Worm (Caenorhabditis elegans) whole organism, L3 larva: ENCODE measurements around the gene Y37A1B.7.

Experiments
- R02D3.7 ChIP-seq: fragments of 150-350 bp; optimal IDR thresholded peaks from 2 replicates; lab custom pipeline; 2014; ENCODE audit warnings: missing biosample characterization, missing genetic modification characterization
- ZK546.5 ChIP-seq: sonication (generic microtip); optimal IDR thresholded peaks from 2 replicates; lab custom pipeline; 2017; ENCODE audit warnings: missing biosample characterization, missing genetic modification characterization
- aly-2 ChIP-seq: fragments of 150-350 bp; optimal IDR thresholded peaks from 2 replicates; lab custom pipeline; 2014; ENCODE audit warnings: missing biosample characterization, missing genetic modification characterization
- ama-1 ChIP-seq: fragments of 150-350 bp; optimal IDR thresholded peaks from 2 replicates; lab custom pipeline; 2018
- ceh-16 ChIP-seq: sonication (generic microtip); optimal IDR thresholded peaks from 2 replicates; lab custom pipeline; 2017; ENCODE audit warnings: missing biosample characterization, missing genetic modification characterization
- ceh-28 ChIP-seq: fragments of 150-350 bp; optimal IDR thresholded peaks from 2 replicates; lab custom pipeline; 2014; ENCODE audit warnings: missing biosample characterization, missing genetic modification reagents, missing genetic modification characterization
- ceh-9 ChIP-seq: sonication (generic microtip); optimal IDR thresholded peaks from 2 replicates; lab custom pipeline; 2018; ENCODE audit warnings: missing biosample characterization, missing genetic modification characterization
- egl-27 ChIP-seq: sonication (generic microtip); optimal IDR thresholded peaks from 4 replicates; lab custom pipeline; 2017; ENCODE audit warnings: missing biosample characterization, missing genetic modification reagents, missing genetic modification characterization
- egl-5 ChIP-seq: fragments of 150-350 bp; optimal IDR thresholded peaks from 2 replicates; lab custom pipeline; 2017; ENCODE audit warnings: missing biosample characterization, missing genetic modification reagents, missing genetic modification characterization, inconsistent platforms
- elt-1 ChIP-seq: fragments of 150-350 bp; optimal IDR thresholded peaks from 2 replicates; lab custom pipeline; 2014; ENCODE audit warnings: missing biosample characterization, missing genetic modification characterization
- elt-2 ChIP-seq: sonication (generic microtip); optimal IDR thresholded peaks from 2 replicates; lab custom pipeline; 2016; ENCODE audit warnings: missing genetic modification reagents, mild to moderate bottlenecking, missing genetic modification characterization, missing compliant biosample characterization
- elt-3 ChIP-seq, 3 experiments: fragments of 150-350 bp in 1 of 3; sonication (generic microtip) in 2 of 3; optimal IDR thresholded peaks; 2 replicates in 2 of 3; 4 replicates in 1 of 3; lab custom pipeline; 2014 to 2017; ENCODE audit warnings: missing biosample characterization in 3 of 3, missing genetic modification characterization in 3 of 3
- eor-1 ChIP-seq, 2 experiments: fragments of 150-350 bp; optimal IDR thresholded peaks; 2 replicates each; lab custom pipeline; 2014 to 2018; ENCODE audit warnings: missing biosample characterization in 2 of 2, missing genetic modification characterization in 2 of 2
- fkh-10 ChIP-seq: sonication (generic microtip); optimal IDR thresholded peaks from 2 replicates; lab custom pipeline; 2017; ENCODE audit warnings: missing biosample characterization, missing genetic modification reagents, missing genetic modification characterization
- fkh-2 ChIP-seq: fragments of 150-350 bp; optimal IDR thresholded peaks from 2 replicates; lab custom pipeline; 2014; ENCODE audit warnings: missing biosample characterization, missing genetic modification reagents, missing genetic modification characterization
- fos-1 ChIP-seq: fragments of 150-350 bp; optimal IDR thresholded peaks from 2 replicates; lab custom pipeline; 2014; ENCODE audit warnings: missing biosample characterization, missing genetic modification characterization
- jun-1 ChIP-seq: fragments of 150-350 bp; optimal IDR thresholded peaks from 2 replicates; lab custom pipeline; 2014; ENCODE audit warnings: missing biosample characterization, missing genetic modification reagents, missing genetic modification characterization
- lin-15B ChIP-seq: fragments of 150-350 bp; optimal IDR thresholded peaks from 2 replicates; lab custom pipeline; 2014; ENCODE audit warnings: missing biosample characterization, missing genetic modification characterization
- lin-39 ChIP-seq: fragments of 150-350 bp; optimal IDR thresholded peaks from 2 replicates; lab custom pipeline; 2018; ENCODE audit warnings: missing biosample characterization, missing genetic modification reagents, missing genetic modification characterization
- lsy-12 ChIP-seq: sonication (generic microtip); optimal IDR thresholded peaks from 2 replicates; lab custom pipeline; 2016; ENCODE audit warnings: mild to moderate bottlenecking, missing genetic modification characterization, missing compliant biosample characterization
- mdl-1 ChIP-seq: fragments of 150-350 bp; optimal IDR thresholded peaks from 2 replicates; lab custom pipeline; 2014; ENCODE audit warnings: missing biosample characterization, missing genetic modification characterization
- mml-1 ChIP-seq: fragments of 150-350 bp; sonication (generic microtip); optimal IDR thresholded peaks from 3 replicates; lab custom pipeline; 2014; ENCODE audit warnings: missing biosample characterization, missing genetic modification characterization
- nfya-1 ChIP-seq: sonication (generic microtip); optimal IDR thresholded peaks from 2 replicates; lab custom pipeline; 2017; ENCODE audit warnings: missing genetic modification characterization, mild to moderate bottlenecking, missing compliant biosample characterization, antibody characterized with exemption, moderate library complexity; ENCODE audit not compliant: insufficient read depth
- nhr-11 ChIP-seq: fragments of 150-350 bp; optimal IDR thresholded peaks from 2 replicates; lab custom pipeline; 2014; ENCODE audit warnings: missing biosample characterization, missing genetic modification characterization
- nhr-12 ChIP-seq: fragments of 150-350 bp; optimal IDR thresholded peaks from 2 replicates; lab custom pipeline; 2014; ENCODE audit warnings: missing biosample characterization, missing genetic modification characterization
- nhr-23 ChIP-seq: fragments of 150-350 bp; optimal IDR thresholded peaks from 2 replicates; lab custom pipeline; 2014; ENCODE audit warnings: missing biosample characterization, missing genetic modification reagents, missing genetic modification characterization
- nhr-237 ChIP-seq: fragments of 150-350 bp; optimal IDR thresholded peaks from 2 replicates; lab custom pipeline; 2014; ENCODE audit warnings: missing biosample characterization, missing genetic modification characterization
- nhr-25 ChIP-seq: sonication (generic microtip); optimal IDR thresholded peaks from 2 replicates; lab custom pipeline; 2017; ENCODE audit warnings: missing biosample characterization, missing genetic modification characterization
- nhr-28 ChIP-seq: fragments of 150-350 bp; optimal IDR thresholded peaks from 2 replicates; lab custom pipeline; 2014; ENCODE audit warnings: missing biosample characterization, missing genetic modification characterization
- nhr-43 ChIP-seq: sonication (generic microtip); optimal IDR thresholded peaks from 2 replicates; lab custom pipeline; 2016; ENCODE audit warnings: mild to moderate bottlenecking, missing genetic modification characterization, missing compliant biosample characterization; ENCODE audit not compliant: poor library complexity, severe bottlenecking
- nhr-76 ChIP-seq: fragments of 150-350 bp; sonication (generic microtip); optimal IDR thresholded peaks from 5 replicates; lab custom pipeline; 2014; ENCODE audit warnings: missing biosample characterization, missing genetic modification characterization
- nhr-77 ChIP-seq: fragments of 150-350 bp; optimal IDR thresholded peaks from 2 replicates; lab custom pipeline; 2014; ENCODE audit warnings: missing biosample characterization, missing genetic modification characterization
- pha-4 ChIP-seq: fragments of 150-350 bp; optimal IDR thresholded peaks from 2 replicates; lab custom pipeline; 2014; ENCODE audit warnings: missing biosample characterization, missing genetic modification reagents, missing genetic modification characterization
- pqm-1 ChIP-seq: fragments of 150-350 bp; optimal IDR thresholded peaks from 2 replicates; lab custom pipeline; 2017; ENCODE audit warnings: missing biosample characterization, missing genetic modification characterization, inconsistent platforms
- sea-2 ChIP-seq: fragments of 150-350 bp; sonication (generic microtip); optimal IDR thresholded peaks from 4 replicates; lab custom pipeline; 2014; ENCODE audit warnings: missing biosample characterization, missing genetic modification reagents, missing genetic modification characterization
- skn-1 ChIP-seq: fragments of 150-350 bp; optimal IDR thresholded peaks from 2 replicates; lab custom pipeline; 2014; ENCODE audit warnings: missing biosample characterization, missing genetic modification characterization
- snpc-4 ChIP-seq: fragments of 150-350 bp; optimal IDR thresholded peaks from 2 replicates; lab custom pipeline; 2014; ENCODE audit warnings: missing biosample characterization, missing genetic modification characterization
- tbx-2 ChIP-seq: sonication (generic microtip); optimal IDR thresholded peaks from 2 replicates; lab custom pipeline; 2016; ENCODE audit warnings: mild to moderate bottlenecking, missing genetic modification characterization, missing compliant biosample characterization
- unc-39 ChIP-seq: sonication (generic microtip); optimal IDR thresholded peaks from 4 replicates; lab custom pipeline; 2017; ENCODE audit warnings: missing biosample characterization, missing genetic modification characterization
- zag-1 ChIP-seq: fragments of 150-350 bp; optimal IDR thresholded peaks from 2 replicates; lab custom pipeline; 2014; ENCODE audit warnings: missing biosample characterization, missing genetic modification characterization
- ztf-4 ChIP-seq: fragments of 150-350 bp; optimal IDR thresholded peaks from 2 replicates; lab custom pipeline; 2014; ENCODE audit warnings: missing biosample characterization, missing genetic modification characterization

Gene Y37A1B.7

ce11 chrIV:14050442-14050841 is 6.9 kb upstream of the Y37A1B.7 start:
- TF ChIP-seq unc-39 (no peak), lin-15B (tag; lab: Kevin White, UChicago) (no peak), jun-1 (peak; percentile 39), egl-27 (tag; lab: Kevin White, UChicago) (no peak), nhr-237 (tag; lab: Kevin White, UChicago) (no peak), aly-2 (tag; lab: Kevin White, UChicago) (no peak), mdl-1 (no peak), nhr-43 (tag; lab: Kevin White, UChicago) (no peak), pqm-1 (tag; lab: Kevin White, UChicago) (peak; percentile 71), elt-1 (tag; lab: Kevin White, UChicago) (no peak), elt-2 (tag; lab: Kevin White, UChicago) (peak; percentile 81), zag-1 (tag; lab: Kevin White, UChicago) (no peak), elt-3 (tag; optimal IDR thresholded peaks at IDR 0.05; lab: Kevin White, UChicago) (peak in 2 of 3 experiments; percentile 65 to 77), nhr-25 (tag; lab: Kevin White, UChicago) (no peak), snpc-4 (tag; lab: Kevin White, UChicago) (no peak), skn-1 (tag; lab: Kevin White, UChicago) (peak; percentile 61), ZK546.5 (tag; lab: Kevin White, UChicago) (no peak), lin-39 (tag; lab: Kevin White, UChicago) (no peak), fkh-10 (GFP tag; lab: Kevin White, UChicago) (no peak), ztf-4 (no peak)
- TF ChIP-seq, all 47 proteins: peak for 5

- TF ChIP-seq fos-1 (tag; lab: Kevin White, UChicago) (no peak), ceh-16 (no peak), ZK546.5 (tag; lab: Kevin White, UChicago) (no peak), fkh-2 (tag; lab: Kevin White, UChicago) (no peak), lsy-12 (tag; lab: Kevin White, UChicago) (no peak), elt-3 (tag; optimal IDR thresholded peaks at IDR 0.05; lab: Kevin White, UChicago) (no peak), nhr-23 (tag; lab: Kevin White, UChicago) (no peak), aly-2 (tag; lab: Kevin White, UChicago) (no peak), egl-5 (tag; lab: Kevin White, UChicago) (no peak), fkh-10 (GFP tag; lab: Kevin White, UChicago) (no peak)
Observed at ce11 chrIV:14046777-14047176, 3.2 kb upstream of the Y37A1B.7 start.

- TF ChIP-seq nhr-28 (tag; lab: Kevin White, UChicago) (no peak), ztf-4 (no peak), nfya-1 (tag; lab: Kevin White, UChicago) (no peak), nhr-43 (tag; lab: Kevin White, UChicago) (no peak), lin-39 (tag; lab: Kevin White, UChicago) (no peak)
Observed at ce11 chrIV:14034571-14034954, 9.0 kb downstream of the Y37A1B.7 start.

ce11 chrIV:14033752-14034570 is 9.6 kb downstream of the Y37A1B.7 start:
- TF ChIP-seq nhr-237 (tag; lab: Kevin White, UChicago) (no peak), lin-39 (tag; lab: Kevin White, UChicago) (peak; percentile 94), pqm-1 (tag; lab: Kevin White, UChicago) (peak; percentile 49), egl-27 (tag; lab: Kevin White, UChicago) (no peak), ceh-16 (no peak), ztf-4 (peak; percentile 31), unc-39 (no peak), nhr-76 (tag; lab: Kevin White, UChicago) (peak; percentile 15), R02D3.7 (tag; lab: Kevin White, UChicago) (peak; percentile 42), zag-1 (tag; lab: Kevin White, UChicago) (no peak), sea-2 (GFP tag; lab: Kevin White, UChicago) (no peak), nhr-11 (tag; lab: Kevin White, UChicago) (no peak), pha-4 (peak; percentile 83), jun-1 (no peak), eor-1 (tag; optimal IDR thresholded peaks at IDR 0.05; lab: Kevin White, UChicago) (no peak), fkh-2 (tag; lab: Kevin White, UChicago) (peak; percentile 34), elt-1 (tag; lab: Kevin White, UChicago) (no peak), nhr-12 (tag; lab: Kevin White, UChicago) (no peak), nhr-23 (tag; lab: Kevin White, UChicago) (peak; percentile 74), nhr-77 (tag; lab: Kevin White, UChicago) (no peak), mml-1 (no peak), elt-3 (tag; optimal IDR thresholded peaks at IDR 0.05; lab: Kevin White, UChicago) (peak in 1 of 3 experiments; percentile 39), lsy-12 (tag; lab: Kevin White, UChicago) (peak; percentile 80), nfya-1 (tag; lab: Kevin White, UChicago) (peak; percentile 95), egl-5 (tag; lab: Kevin White, UChicago) (peak; percentile 51), aly-2 (tag; lab: Kevin White, UChicago) (peak; percentile 87), lin-15B (tag; lab: Kevin White, UChicago) (peak; percentile 71), tbx-2 (tag; lab: Kevin White, UChicago) (peak; percentile 79), fos-1 (tag; lab: Kevin White, UChicago) (peak; percentile 44), nhr-28 (tag; lab: Kevin White, UChicago) (no peak), ceh-28 (tag; lab: Kevin White, UChicago) (peak; percentile 79), mdl-1 (peak; percentile 77), ama-1 (lab: Kevin White, UChicago) (peak; percentile 100), ceh-9 (no peak)
